Worm (Caenorhabditis elegans) whole organism, L3 larva: ENCODE data around the gene fbxa-27.

Experiments
- R02D3.7 ChIP-seq: fragments of 150-350 bp; optimal IDR thresholded peaks from 2 replicates; lab custom pipeline; 2014; ENCODE audit warnings: missing biosample characterization, missing genetic modification characterization
- ama-1 ChIP-seq: fragments of 150-350 bp; optimal IDR thresholded peaks from 2 replicates; lab custom pipeline; 2018
- ceh-28 ChIP-seq: fragments of 150-350 bp; optimal IDR thresholded peaks from 2 replicates; lab custom pipeline; 2014; ENCODE audit warnings: missing biosample characterization, missing genetic modification reagents, missing genetic modification characterization
- ceh-82 ChIP-seq: fragments of 150-350 bp; optimal IDR thresholded peaks from 2 replicates; lab custom pipeline; 2014; ENCODE audit warnings: missing biosample characterization, missing genetic modification characterization
- ceh-9 ChIP-seq: sonication (generic microtip); optimal IDR thresholded peaks from 2 replicates; lab custom pipeline; 2018; ENCODE audit warnings: missing biosample characterization, missing genetic modification characterization
- egl-5 ChIP-seq: fragments of 150-350 bp; optimal IDR thresholded peaks from 2 replicates; lab custom pipeline; 2017; ENCODE audit warnings: missing biosample characterization, missing genetic modification reagents, missing genetic modification characterization, inconsistent platforms
- elt-1 ChIP-seq: fragments of 150-350 bp; optimal IDR thresholded peaks from 2 replicates; lab custom pipeline; 2014; ENCODE audit warnings: missing biosample characterization, missing genetic modification characterization
- elt-2 ChIP-seq: sonication (generic microtip); optimal IDR thresholded peaks from 2 replicates; lab custom pipeline; 2016; ENCODE audit warnings: missing genetic modification reagents, mild to moderate bottlenecking, missing genetic modification characterization, missing compliant biosample characterization
- elt-3 ChIP-seq, 3 experiments: fragments of 150-350 bp in 1 of 3; sonication (generic microtip) in 2 of 3; optimal IDR thresholded peaks; 2 replicates in 2 of 3; 4 replicates in 1 of 3; lab custom pipeline; 2014 to 2017; ENCODE audit warnings: missing biosample characterization in 3 of 3, missing genetic modification characterization in 3 of 3
- eor-1 ChIP-seq, 2 experiments: fragments of 150-350 bp; optimal IDR thresholded peaks; 2 replicates each; lab custom pipeline; 2014 to 2018; ENCODE audit warnings: missing biosample characterization in 2 of 2, missing genetic modification characterization in 2 of 2
- fkh-10 ChIP-seq: sonication (generic microtip); optimal IDR thresholded peaks from 2 replicates; lab custom pipeline; 2017; ENCODE audit warnings: missing biosample characterization, missing genetic modification reagents, missing genetic modification characterization
- fkh-2 ChIP-seq: fragments of 150-350 bp; optimal IDR thresholded peaks from 2 replicates; lab custom pipeline; 2014; ENCODE audit warnings: missing biosample characterization, missing genetic modification reagents, missing genetic modification characterization
- fos-1 ChIP-seq: fragments of 150-350 bp; optimal IDR thresholded peaks from 2 replicates; lab custom pipeline; 2014; ENCODE audit warnings: missing biosample characterization, missing genetic modification characterization
- hmg-11 ChIP-seq: sonication (generic microtip); optimal IDR thresholded peaks from 2 replicates; lab custom pipeline; 2016; ENCODE audit warnings: missing genetic modification characterization, missing compliant biosample characterization
- jun-1 ChIP-seq: fragments of 150-350 bp; optimal IDR thresholded peaks from 2 replicates; lab custom pipeline; 2014; ENCODE audit warnings: missing biosample characterization, missing genetic modification reagents, missing genetic modification characterization
- lin-39 ChIP-seq: fragments of 150-350 bp; optimal IDR thresholded peaks from 2 replicates; lab custom pipeline; 2018; ENCODE audit warnings: missing biosample characterization, missing genetic modification reagents, missing genetic modification characterization
- lsy-12 ChIP-seq: sonication (generic microtip); optimal IDR thresholded peaks from 2 replicates; lab custom pipeline; 2016; ENCODE audit warnings: mild to moderate bottlenecking, missing genetic modification characterization, missing compliant biosample characterization
- mdl-1 ChIP-seq: fragments of 150-350 bp; optimal IDR thresholded peaks from 2 replicates; lab custom pipeline; 2014; ENCODE audit warnings: missing biosample characterization, missing genetic modification characterization
- mml-1 ChIP-seq: fragments of 150-350 bp; sonication (generic microtip); optimal IDR thresholded peaks from 3 replicates; lab custom pipeline; 2014; ENCODE audit warnings: missing biosample characterization, missing genetic modification characterization
- nfya-1 ChIP-seq: sonication (generic microtip); optimal IDR thresholded peaks from 2 replicates; lab custom pipeline; 2017; ENCODE audit warnings: missing genetic modification characterization, mild to moderate bottlenecking, missing compliant biosample characterization, antibody characterized with exemption, moderate library complexity; ENCODE audit not compliant: insufficient read depth
- nhr-11 ChIP-seq: fragments of 150-350 bp; optimal IDR thresholded peaks from 2 replicates; lab custom pipeline; 2014; ENCODE audit warnings: missing biosample characterization, missing genetic modification characterization
- nhr-23 ChIP-seq: fragments of 150-350 bp; optimal IDR thresholded peaks from 2 replicates; lab custom pipeline; 2014; ENCODE audit warnings: missing biosample characterization, missing genetic modification reagents, missing genetic modification characterization
- nhr-237 ChIP-seq: fragments of 150-350 bp; optimal IDR thresholded peaks from 2 replicates; lab custom pipeline; 2014; ENCODE audit warnings: missing biosample characterization, missing genetic modification characterization
- nhr-25 ChIP-seq: sonication (generic microtip); optimal IDR thresholded peaks from 2 replicates; lab custom pipeline; 2017; ENCODE audit warnings: missing biosample characterization, missing genetic modification characterization
- nhr-28 ChIP-seq: fragments of 150-350 bp; optimal IDR thresholded peaks from 2 replicates; lab custom pipeline; 2014; ENCODE audit warnings: missing biosample characterization, missing genetic modification characterization
- nhr-43 ChIP-seq: sonication (generic microtip); optimal IDR thresholded peaks from 2 replicates; lab custom pipeline; 2016; ENCODE audit warnings: mild to moderate bottlenecking, missing genetic modification characterization, missing compliant biosample characterization; ENCODE audit not compliant: poor library complexity, severe bottlenecking
- nhr-67 ChIP-seq: fragments of 150-350 bp; optimal IDR thresholded peaks from 2 replicates; lab custom pipeline; 2014; ENCODE audit warnings: missing biosample characterization, missing genetic modification characterization
- pha-4 ChIP-seq: fragments of 150-350 bp; optimal IDR thresholded peaks from 2 replicates; lab custom pipeline; 2014; ENCODE audit warnings: missing biosample characterization, missing genetic modification reagents, missing genetic modification characterization
- pqm-1 ChIP-seq: fragments of 150-350 bp; optimal IDR thresholded peaks from 2 replicates; lab custom pipeline; 2017; ENCODE audit warnings: missing biosample characterization, missing genetic modification characterization, inconsistent platforms
- sea-2 ChIP-seq: fragments of 150-350 bp; sonication (generic microtip); optimal IDR thresholded peaks from 4 replicates; lab custom pipeline; 2014; ENCODE audit warnings: missing biosample characterization, missing genetic modification reagents, missing genetic modification characterization
- skn-1 ChIP-seq: fragments of 150-350 bp; optimal IDR thresholded peaks from 2 replicates; lab custom pipeline; 2014; ENCODE audit warnings: missing biosample characterization, missing genetic modification characterization
- snpc-4 ChIP-seq: fragments of 150-350 bp; optimal IDR thresholded peaks from 2 replicates; lab custom pipeline; 2014; ENCODE audit warnings: missing biosample characterization, missing genetic modification characterization
- tbx-2 ChIP-seq: sonication (generic microtip); optimal IDR thresholded peaks from 2 replicates; lab custom pipeline; 2016; ENCODE audit warnings: mild to moderate bottlenecking, missing genetic modification characterization, missing compliant biosample characterization
- unc-62 ChIP-seq: fragments of 150-350 bp; sonication (generic microtip); optimal IDR thresholded peaks from 4 replicates; lab custom pipeline; 2014; ENCODE audit warnings: missing biosample characterization, missing genetic modification reagents, missing genetic modification characterization
- zag-1 ChIP-seq: fragments of 150-350 bp; optimal IDR thresholded peaks from 2 replicates; lab custom pipeline; 2014; ENCODE audit warnings: missing biosample characterization, missing genetic modification characterization
- ztf-4 ChIP-seq: fragments of 150-350 bp; optimal IDR thresholded peaks from 2 replicates; lab custom pipeline; 2014; ENCODE audit warnings: missing biosample characterization, missing genetic modification characterization

Gene fbxa-27

ce11 chrIII:1384694-1385093, 41.9 kb downstream of the fbxa-27 start:
- TF ChIP-seq snpc-4 (no peak), ceh-82 (tag; lab: Kevin White, UChicago) (no peak), elt-2 (tag; lab: Kevin White, UChicago) (peak; percentile 31), ceh-28 (tag; lab: Kevin White, UChicago) (no peak), fos-1 (tag; lab: Kevin White, UChicago) (no peak), nhr-67 (no peak)
- TF ChIP-seq, all 47 proteins: peak for 1

ce11 chrIII:1388274-1389058, 45.7 kb downstream of the fbxa-27 start, which contains the start of gene pals-20:
TSS of gene pals-20 (minus strand) at chrIII:1388324.
- no peak for TF ChIP-seq mdl-1
- no peak for TF ChIP-seq R02D3.7 (tag; lab: Kevin White, UChicago)
- TF ChIP-seq jun-1 = no peak
- TF ChIP-seq nhr-25 (tag; lab: Kevin White, UChicago) = no peak
- TF ChIP-seq ama-1 (lab: Kevin White, UChicago) = no peak
- TF ChIP-seq nfya-1 (tag; lab: Kevin White, UChicago) = no peak
- peak; percentile 16 for TF ChIP-seq pqm-1 (tag; lab: Kevin White, UChicago)
- no peak for TF ChIP-seq snpc-4
- TF ChIP-seq skn-1 (tag; lab: Kevin White, UChicago) = no peak
- TF ChIP-seq ceh-9 (tag; lab: Kevin White, UChicago) = no peak
- TF ChIP-seq fkh-2 (tag; lab: Kevin White, UChicago) = no peak
- peak; percentile 49 for TF ChIP-seq elt-2 (tag; lab: Kevin White, UChicago)

ce11 chrIII:1389988-1390387, 47.2 kb downstream of the fbxa-27 start:
- TF ChIP-seq nhr-67 (no peak), zag-1 (tag; lab: Kevin White, UChicago) (no peak), pqm-1 (tag; lab: Kevin White, UChicago) (peak; percentile 86), elt-1 (no peak), hmg-11 (tag; lab: Kevin White, UChicago) (no peak), fos-1 (tag; lab: Kevin White, UChicago) (peak; percentile 27), elt-2 (tag; lab: Kevin White, UChicago) (peak; percentile 95), eor-1 (tag; optimal IDR thresholded peaks at IDR 0.05; lab: Kevin White, UChicago) (no peak), elt-3 (tag; optimal IDR thresholded peaks at IDR 0.05; lab: Kevin White, UChicago) (no peak), nhr-23 (no peak), R02D3.7 (tag; lab: Kevin White, UChicago) (no peak), sea-2 (GFP tag; lab: Kevin White, UChicago) (no peak), jun-1 (peak; percentile 72)
- TF ChIP-seq, all 47 proteins: peak for 4

ce11 chrIII:1391752-1392151, 49.0 kb downstream of the fbxa-27 start, which contains the start of gene pals-17:
TSS of gene pals-17 (minus strand) at chrIII:1391852.
- no peak for TF ChIP-seq ztf-4
- TF ChIP-seq elt-1 = no peak
- TF ChIP-seq jun-1 = no peak
- no peak for TF ChIP-seq lin-39 (tag; lab: Kevin White, UChicago)

DNA sequence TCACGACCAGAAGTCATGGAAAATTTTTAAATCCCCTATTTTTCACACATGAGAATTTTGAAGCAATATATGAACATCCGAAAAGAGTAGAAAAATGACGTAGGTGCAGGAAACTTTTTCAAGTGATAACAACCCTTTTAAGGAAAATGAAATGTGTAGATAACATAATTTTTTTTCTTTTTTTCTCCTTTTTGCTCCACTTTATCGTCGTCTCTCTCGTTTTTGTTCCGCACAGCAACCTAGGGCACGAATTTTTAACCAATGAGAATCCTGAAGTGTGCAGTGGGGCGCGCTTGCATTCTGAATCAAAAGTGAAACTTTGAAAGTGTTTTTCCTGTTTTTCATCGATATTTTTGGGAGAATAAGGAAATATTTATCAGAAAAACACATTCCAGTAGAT, 50.0 kb downstream of the fbxa-27 start:
- TF ChIP-seq nhr-11 (tag; lab: Kevin White, UChicago) (no peak), pha-4 (peak; percentile 29), nhr-67 (no peak), unc-62 (GFP tag; lab: Kevin White, UChicago) (no peak), fkh-10 (GFP tag; lab: Kevin White, UChicago) (no peak), nhr-237 (tag; lab: Kevin White, UChicago) (no peak), nhr-43 (tag; lab: Kevin White, UChicago) (no peak), skn-1 (tag; lab: Kevin White, UChicago) (no peak), jun-1 (peak; percentile 88), lsy-12 (no peak), hmg-11 (tag; lab: Kevin White, UChicago) (no peak), egl-5 (no peak), fkh-2 (tag; lab: Kevin White, UChicago) (no peak), pqm-1 (tag; lab: Kevin White, UChicago) (peak; percentile 85), elt-2 (tag; lab: Kevin White, UChicago) (peak; percentile 98), nhr-28 (tag; lab: Kevin White, UChicago) (no peak), nfya-1 (tag; lab: Kevin White, UChicago) (peak; percentile 10), nhr-25 (tag; lab: Kevin White, UChicago) (no peak), mml-1 (tag; lab: Kevin White, UChicago) (no peak), tbx-2 (tag; lab: Kevin White, UChicago) (no peak), mdl-1 (no peak)
- TF ChIP-seq, all 47 proteins: peak for 5
